Worm (Caenorhabditis elegans): Measurements from ENCODE around the gene srd-32.

srd-32 gene

ce11 chrV:4870627-4871026, 5.2 kb downstream of the srd-32 start:
- TF ChIP-seq R02D3.7 (tag; optimal IDR thresholded peaks at IDR 0.05) (no peak), D1046.2 (GFP tag; IDR thresholded peaks at IDR 0.05) (no peak), duxl-1 (tag; optimal IDR thresholded peaks at IDR 0.05; ENCODE audit: poor library complexity) (no peak), fos-1 (tag; optimal IDR thresholded peaks at IDR 0.05) (no peak), nhr-48 (tag; optimal IDR thresholded peaks at IDR 0.05) (no peak), madf-5 (GFP tag; IDR thresholded peaks at IDR 0.05) (no peak), ceh-62 (tag; optimal IDR thresholded peaks at IDR 0.05) (no peak), mdt-29 (GFP tag; IDR thresholded peaks at IDR 0.05) (no peak), fkh-10 (GFP tag; optimal IDR thresholded peaks at IDR 0.05) (no peak), T20F7.1 (GFP tag; optimal IDR thresholded peaks at IDR 0.05) (no peak)

ce11 chrV:4871992-4872391, 6.5 kb downstream of the srd-32 start, which contains the start of gene srd-33:
TSS of gene srd-33 (plus strand) at chrV:4872292.
- TF ChIP-seq snpc-1.2 (GFP tag; IDR thresholded peaks at IDR 0.05): no peak
- no peak for TF ChIP-seq dve-1 (tag; optimal IDR thresholded peaks at IDR 0.05; ENCODE audit: insufficient read depth)
- TF ChIP-seq nhr-41 (GFP tag; IDR thresholded peaks at IDR 0.05): no peak
- no peak for TF ChIP-seq T26A8.4 (GFP tag; IDR thresholded peaks at IDR 0.05)
- TF ChIP-seq daf-8 (GFP tag; IDR thresholded peaks at IDR 0.05): no peak
- no peak for TF ChIP-seq F37D6.2 (tag; optimal IDR thresholded peaks at IDR 0.05)
- TF ChIP-seq nhr-25 (tag; optimal IDR thresholded peaks at IDR 0.05; ENCODE audit: borderline replicate concordance, insufficient read depth): no peak
- TF ChIP-seq dpl-1 (GFP tag; optimal IDR thresholded peaks at IDR 0.05): no peak
- TF ChIP-seq nhr-10 (tag; optimal IDR thresholded peaks at IDR 0.05): no peak
- TF ChIP-seq dmd-8 (GFP tag; IDR thresholded peaks at IDR 0.05): no peak
- no peak for TF ChIP-seq lin-15B (tag; optimal IDR thresholded peaks at IDR 0.05)
- TF ChIP-seq dmd-6 (GFP tag; IDR thresholded peaks at IDR 0.05): no peak

- no peak for TF ChIP-seq nhr-102 (tag; optimal IDR thresholded peaks at IDR 0.05)
- TF ChIP-seq hmg-1.1 (GFP tag; IDR thresholded peaks at IDR 0.05): no peak
Measured at ce11 chrV:4877587-4877986, 12.1 kb downstream of the srd-32 start, which contains the start of gene T19H12.6. TSS of gene T19H12.6 (minus strand) at chrV:4877687.

- TF ChIP-seq ceh-82 (tag; optimal IDR thresholded peaks at IDR 0.05) (no peak), fkh-10 (GFP tag; optimal IDR thresholded peaks at IDR 0.05) (no peak), tag-97 (GFP tag; IDR thresholded peaks at IDR 0.05) (no peak), gei-8 (GFP tag; optimal IDR thresholded peaks at IDR 0.05) (no peak), cey-2 (tag; optimal IDR thresholded peaks at IDR 0.05; ENCODE audit: borderline replicate concordance, insufficient read depth) (no peak), R02D3.7 (tag; optimal IDR thresholded peaks at IDR 0.05) (no peak), egl-27 (tag; optimal IDR thresholded peaks at IDR 0.05) (no peak), lim-7 (GFP tag; IDR thresholded peaks at IDR 0.05) (no peak), hif-1 (tag; optimal IDR thresholded peaks at IDR 0.05) (no peak), D1046.2 (GFP tag; IDR thresholded peaks at IDR 0.05) (no peak), dve-1 (tag; optimal IDR thresholded peaks at IDR 0.05; ENCODE audit: insufficient read depth) (no peak), F37D6.2 (tag; optimal IDR thresholded peaks at IDR 0.05) (no peak), F49E8.2 (tag; optimal IDR thresholded peaks at IDR 0.05; ENCODE audit: borderline replicate concordance) (no peak), zip-11 (GFP tag; IDR thresholded peaks at IDR 0.05) (no peak), mdt-29 (GFP tag; IDR thresholded peaks at IDR 0.05) (no peak), daf-8 (GFP tag; IDR thresholded peaks at IDR 0.05) (no peak)
Measured at ce11 chrV:4879251-4879650, 13.8 kb downstream of the srd-32 start, which contains the start of gene T19H12.15. TSS of gene T19H12.15 (minus strand) at chrV:4879351.

ce11 chrV:4881377-4881776, 15.9 kb downstream of the srd-32 start, which contains the start of gene str-32:
TSS of gene str-32 (minus strand) at chrV:4881477.
- TF ChIP-seq T26A8.4 (GFP tag; IDR thresholded peaks at IDR 0.05) (no peak), ztf-11 (tag; optimal IDR thresholded peaks at IDR 0.05) (no peak), lir-3 (tag; optimal IDR thresholded peaks at IDR 0.05) (no peak)
